Fruit fly (Drosophila melanogaster): ENCODE measurements around the gene CG45067.

Gene CG45067

DNA sequence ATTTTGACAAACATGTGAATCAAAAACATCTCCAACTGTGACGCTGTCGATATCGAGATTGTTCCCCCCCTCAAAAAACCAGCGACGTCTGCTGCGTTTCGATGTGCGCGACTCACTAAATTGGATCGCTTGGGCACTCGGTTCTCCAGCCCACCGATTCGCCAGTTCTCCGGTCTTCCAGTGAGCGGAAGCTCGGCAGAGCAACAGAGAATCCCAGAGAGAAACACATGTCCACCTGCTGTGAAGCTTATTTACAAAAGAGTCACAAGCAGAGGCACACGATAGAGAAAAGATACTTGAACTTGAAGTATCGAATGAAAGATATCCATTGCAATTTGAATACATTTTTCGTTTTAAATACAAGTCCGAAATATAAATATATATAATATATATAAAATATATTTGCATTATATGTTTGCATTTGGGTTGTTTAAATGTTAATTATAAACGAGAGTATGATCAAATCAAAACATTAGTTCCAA lies 19.8 kb upstream of the CG45067 start (continued):
- TF ChIP-seq CG34224 (GFP tag; IDR thresholded peaks at IDR 0.05; ENCODE audit: partially characterized antibody) (peak; percentile 40; the same call in 1 of the 3 replicates), Poxn (GFP tag; IDR thresholded peaks at IDR 0.05) (no peak), so (GFP tag; IDR thresholded peaks at IDR 0.05) (peak; percentile 62; the same call in 2 of the 3 replicates), Sox102F (GFP tag; optimal IDR thresholded peaks at IDR 0.05) (no peak), Pdp1 (GFP tag; optimal IDR thresholded peaks at IDR 0.05) (no peak), dmrt99B (tag; optimal IDR thresholded peaks at IDR 0.05) (peak; percentile 8), Optix (GFP tag; IDR thresholded peaks at IDR 0.05) (no peak), B-H2 (GFP tag; optimal IDR thresholded peaks at IDR 0.05) (peak; percentile 30), trh (GFP tag; optimal IDR thresholded peaks at IDR 0.05) (no peak), crp (GFP tag; optimal IDR thresholded peaks at IDR 0.05) (no peak), tin (GFP tag; optimal IDR thresholded peaks at IDR 0.05) (no peak), Atf6 (GFP tag; IDR thresholded peaks at IDR 0.05) (peak; percentile 29), Jarid2 (GFP tag; optimal IDR thresholded peaks at IDR 0.05) (peak; percentile 68), CG13894 (tag; optimal IDR thresholded peaks at IDR 0.05) (no peak), slbo (GFP tag; IDR thresholded peaks at IDR 0.05) (0 out of 2 replicates have a peak, but pooled peaks have one; percentile 4), CG30020 (tag; optimal IDR thresholded peaks at IDR 0.05) (no peak), CG18599 (GFP tag; optimal IDR thresholded peaks at IDR 0.05) (peak; percentile 43), Rfx (GFP tag; IDR thresholded peaks at IDR 0.05) (peak; percentile 28; the same call in 1 of the 2 replicates), CG10209 (GFP tag; optimal IDR thresholded peaks at IDR 0.05) (peak; percentile 21), chinmo (GFP tag; IDR thresholded peaks at IDR 0.05; ENCODE audit: partially characterized antibody) (peak; percentile 70; the same call in 1 of the 4 replicates), CG11093 (GFP tag; IDR thresholded peaks at IDR 0.05) (no peak), BtbVII (GFP tag; optimal IDR thresholded peaks at IDR 0.05) (peak; percentile 55), Usf (GFP tag; optimal IDR thresholded peaks at IDR 0.05) (no peak), CG13296 (GFP tag; optimal IDR thresholded peaks at IDR 0.05) (peak; percentile 41), Dbx (GFP tag; IDR thresholded peaks at IDR 0.05) (peak; percentile 50; the same call in 1 of the 3 replicates), otp (GFP tag; IDR thresholded peaks at IDR 0.05) (peak; percentile 15; the same call in 1 of the 3 replicates), CG17361 (GFP tag; IDR thresholded peaks at IDR 0.05) (0 out of 3 replicates have a peak, but pooled peaks have one; percentile 24), Dip2 (GFP tag; IDR thresholded peaks at IDR 0.05) (no peak), CG13287 (GFP tag; IDR thresholded peaks at IDR 0.05; ENCODE audit: partially characterized antibody) (peak; percentile 7; the same call in 1 of the 2 replicates), bcd (GFP tag; optimal IDR thresholded peaks at IDR 0.05) (no peak), CG8924 (tag; optimal IDR thresholded peaks at IDR 0.05) (peak; percentile 20), CG10267 (tag; optimal IDR thresholded peaks at IDR 0.05) (peak; percentile 3), psq (GFP tag; optimal IDR thresholded peaks at IDR 0.05) (no peak), ash1 (GFP tag; optimal IDR thresholded peaks at IDR 0.05) (no peak), Nf-YC (tag; optimal IDR thresholded peaks at IDR 0.05) (no peak), z (GFP tag; IDR thresholded peaks at IDR 0.05) (0 out of 3 replicates have a peak, but pooled peaks have one; percentile 51), nmo (GFP tag; optimal IDR thresholded peaks at IDR 0.05) (no peak), schlank (tag; optimal IDR thresholded peaks at IDR 0.05) (no peak), sob (GFP tag; IDR thresholded peaks at IDR 0.05) (peak; percentile 22; the same call in 1 of the 2 replicates), dysf (GFP tag; IDR thresholded peaks at IDR 0.05) (no peak), CG9727 (GFP tag; optimal IDR thresholded peaks at IDR 0.05) (no peak), nom (GFP tag; optimal IDR thresholded peaks at IDR 0.05) (peak; percentile 1), CG34376 (GFP tag; optimal IDR thresholded peaks at IDR 0.05) (peak; percentile 6), exex (tag; optimal IDR thresholded peaks at IDR 0.05) (no peak), seq (GFP tag; IDR thresholded peaks at IDR 0.05) (no peak), slp2 (GFP tag; optimal IDR thresholded peaks at IDR 0.05) (no peak), Dek (tag; optimal IDR thresholded peaks at IDR 0.05) (peak; percentile 11), CG15514 (GFP tag; optimal IDR thresholded peaks at IDR 0.05) (peak; percentile 30), CG17568 (GFP tag; optimal IDR thresholded peaks at IDR 0.05) (no peak)

Measured in whole organism, embryonic.